ENCODE assay signal across 1 fruit fly cellular context in the genomic region with DNA sequence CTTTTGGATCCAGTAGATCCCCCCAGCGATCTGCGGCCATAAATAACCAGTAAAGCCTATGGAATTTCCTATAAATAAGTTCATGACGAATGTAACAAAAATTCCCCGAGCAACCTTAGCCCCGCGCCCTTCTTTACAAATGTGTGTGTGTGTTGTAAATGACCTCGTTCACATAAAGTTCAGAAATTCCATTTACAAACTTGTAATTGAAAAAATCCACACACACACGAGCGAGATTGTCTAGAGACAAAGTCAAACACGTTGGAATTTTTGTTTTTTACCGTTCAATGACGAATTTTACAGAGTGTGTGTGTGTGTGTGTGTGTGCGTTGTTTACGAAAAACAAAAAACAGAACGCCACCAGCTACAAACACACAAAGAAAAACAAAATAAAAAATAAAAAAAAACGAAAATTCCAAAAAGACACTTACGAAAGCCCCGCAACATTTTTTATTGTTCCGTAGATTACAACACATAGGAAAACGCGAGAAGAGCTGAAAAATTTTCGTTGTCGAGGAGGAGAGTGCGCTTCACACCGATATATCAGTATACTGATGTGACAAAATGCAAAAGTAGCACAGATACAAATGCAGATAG.
TF ChIP-seq lines count a peak whose summit lies in the region.

No protein-coding gene starts in this region.

TF ChIP-seq in whole organism, embryonic, 481 proteins besides CTCF, POLR2A, EP300 and RAD21 (continued from another document and continues in another):
- TF ChIP-seq CG8290 (GFP tag; optimal IDR thresholded peaks at IDR 0.05; lab: Kevin White, UChicago) (no peak), CG8290 (tag; optimal IDR thresholded peaks at IDR 0.05; lab: Kevin White, UChicago) (peak in 1 of 2 experiments; percentile 31), CG9876 (GFP tag; optimal IDR thresholded peaks at IDR 0.05; lab: Kevin White, UChicago) (no peak), nerfin-1 (tag; optimal IDR thresholded peaks at IDR 0.05; lab: Kevin White, UChicago) (no peak), kay (GFP tag; optimal IDR thresholded peaks at IDR 0.05; lab: Kevin White, UChicago) (peak; percentile 74), Bgb (GFP tag; IDR thresholded peaks at IDR 0.05; lab: Robert Waterston, UW; ENCODE audit: partially characterized antibody) (no peak), kah (GFP tag; optimal IDR thresholded peaks at IDR 0.05; lab: Kevin White, UChicago) (no peak), CG18764 (GFP tag; optimal IDR thresholded peaks at IDR 0.05; lab: Kevin White, UChicago) (no peak), dmrt99B (tag; optimal IDR thresholded peaks at IDR 0.05; lab: Kevin White, UChicago) (no peak), TFAM (GFP tag; optimal IDR thresholded peaks at IDR 0.05; lab: Kevin White, UChicago) (no peak), chinmo (GFP tag; IDR thresholded peaks at IDR 0.05; lab: Robert Waterston, UW; ENCODE audit: partially characterized antibody) (peak; percentile 79), CG31224 (GFP tag; IDR thresholded peaks at IDR 0.05; lab: Robert Waterston, UW) (no peak), CG1233 (GFP tag; optimal IDR thresholded peaks at IDR 0.05; lab: Kevin White, UChicago) (no peak), CG6765 (GFP tag; optimal IDR thresholded peaks at IDR 0.05; lab: Kevin White, UChicago) (peak; percentile 12), CG4854 (GFP tag; optimal IDR thresholded peaks at IDR 0.05; lab: Kevin White, UChicago) (no peak), CG11695 (GFP tag; IDR thresholded peaks at IDR 0.05; lab: Robert Waterston, UW) (no peak; the same call in 2 of the 3 replicates), pzg (GFP tag; optimal IDR thresholded peaks at IDR 0.05; lab: Kevin White, UChicago) (no peak), row (GFP tag; IDR thresholded peaks at IDR 0.05; lab: Robert Waterston, UW) (no peak), Med (GFP tag; lab: Kevin White, UChicago) (no peak), Hey (tag; optimal IDR thresholded peaks at IDR 0.05; lab: Kevin White, UChicago) (no peak), CG16863 (GFP tag; optimal IDR thresholded peaks at IDR 0.05; lab: Kevin White, UChicago) (no peak), Doc3 (GFP tag; IDR thresholded peaks at IDR 0.05; lab: Robert Waterston, UW; ENCODE audit: partially characterized antibody) (no peak), Hmr (GFP tag; optimal IDR thresholded peaks at IDR 0.05; lab: Kevin White, UChicago) (no peak), CG14965 (GFP tag; optimal IDR thresholded peaks at IDR 0.05; lab: Kevin White, UChicago; ENCODE audit: borderline replicate concordance) (no peak), CG14014 (GFP tag; IDR thresholded peaks at IDR 0.05; lab: Robert Waterston, UW) (no peak), E2f1 (GFP tag; IDR thresholded peaks at IDR 0.05; lab: Robert Waterston, UW) (no peak), CG8089 (GFP tag; optimal IDR thresholded peaks at IDR 0.05; lab: Kevin White, UChicago) (no peak), Dref (GFP tag; IDR thresholded peaks at IDR 0.05; lab: Robert Waterston, UW) (no peak), gt (GFP tag; IDR thresholded peaks at IDR 0.05; lab: Robert Waterston, UW) (no peak), CG17186 (GFP tag; optimal IDR thresholded peaks at IDR 0.05; lab: Kevin White, UChicago) (no peak), luna (GFP tag; optimal IDR thresholded peaks at IDR 0.05; lab: Kevin White, UChicago) (no peak), CG12071 (GFP tag; optimal IDR thresholded peaks at IDR 0.05; lab: Kevin White, UChicago) (peak; percentile 7), wek (GFP tag; optimal IDR thresholded peaks at IDR 0.05; lab: Kevin White, UChicago) (no peak), CG31365 (tag; optimal IDR thresholded peaks at IDR 0.05; lab: Kevin White, UChicago) (no peak), HLHmδ (GFP tag; optimal IDR thresholded peaks at IDR 0.05; lab: Kevin White, UChicago) (no peak), CG34376 (GFP tag; optimal IDR thresholded peaks at IDR 0.05; lab: Kevin White, UChicago) (peak; percentile 11), Ravus (GFP tag; IDR thresholded peaks at IDR 0.05; lab: Robert Waterston, UW) (no peak), eve (GFP tag; optimal IDR thresholded peaks at IDR 0.05; lab: Kevin White, UChicago) (peak in 1 of 2 experiments; percentile 86), CG16779 (GFP tag; IDR thresholded peaks at IDR 0.05; lab: Robert Waterston, UW) (no peak), CG2199 (GFP tag; IDR thresholded peaks at IDR 0.05; lab: Robert Waterston, UW) (peak; percentile 66; the same call in 1 of the 3 replicates), az2 (GFP tag; optimal IDR thresholded peaks at IDR 0.05; lab: Kevin White, UChicago) (no peak), Xrp1 (GFP tag; IDR thresholded peaks at IDR 0.05; lab: Robert Waterston, UW) (no peak), gro (GFP tag; optimal IDR thresholded peaks at IDR 0.05; lab: Kevin White, UChicago) (no peak), gce (GFP tag; IDR thresholded peaks at IDR 0.05; lab: Robert Waterston, UW) (no peak), chn (GFP tag; optimal IDR thresholded peaks at IDR 0.05; lab: Kevin White, UChicago) (no peak), Stat92E (GFP tag; optimal IDR thresholded peaks at IDR 0.05; lab: Kevin White, UChicago) (no peak), Fer3 (tag; optimal IDR thresholded peaks at IDR 0.05; lab: Kevin White, UChicago) (no peak), Drgx (GFP tag; IDR thresholded peaks at IDR 0.05; lab: Robert Waterston, UW) (0 out of 2 replicates have a peak, but pooled peaks have one; percentile 29), CG33213 (GFP tag; optimal IDR thresholded peaks at IDR 0.05; lab: Kevin White, UChicago) (no peak), bigmax (GFP tag; optimal IDR thresholded peaks at IDR 0.05; lab: Kevin White, UChicago) (no peak), slbo (GFP tag; IDR thresholded peaks at IDR 0.05; lab: Robert Waterston, UW) (no peak), croc (GFP tag; conservative IDR thresholded peaks at IDR 0.05; lab: Robert Waterston, UW) (no peak), CG4424 (GFP tag; optimal IDR thresholded peaks at IDR 0.05; lab: Kevin White, UChicago) (no peak), chm (GFP tag; IDR thresholded peaks at IDR 0.05; lab: Robert Waterston, UW) (no peak), cad (GFP tag; optimal IDR thresholded peaks at IDR 0.05; lab: Kevin White, UChicago) (no peak), D19A (tag; optimal IDR thresholded peaks at IDR 0.05; lab: Kevin White, UChicago) (peak; percentile 46), Atf3 (GFP tag; optimal IDR thresholded peaks at IDR 0.05; lab: Kevin White, UChicago) (no peak), Hr51 (GFP tag; optimal IDR thresholded peaks at IDR 0.05; lab: Kevin White, UChicago) (no peak), CG17829 (tag; optimal IDR thresholded peaks at IDR 0.05; lab: Kevin White, UChicago) (no peak), slp2 (GFP tag; optimal IDR thresholded peaks at IDR 0.05; lab: Kevin White, UChicago) (no peak), CG6791 (GFP tag; IDR thresholded peaks at IDR 0.05; lab: Robert Waterston, UW; ENCODE audit: partially characterized antibody) (no peak), Opbp (GFP tag; IDR thresholded peaks at IDR 0.05; lab: Robert Waterston, UW; ENCODE audit: partially characterized antibody) (no peak), CG12659 (GFP tag; optimal IDR thresholded peaks at IDR 0.05; lab: Kevin White, UChicago) (no peak), ranshi (GFP tag; IDR thresholded peaks at IDR 0.05; lab: Robert Waterston, UW) (no peak), CG14441 (GFP tag; IDR thresholded peaks at IDR 0.05; lab: Robert Waterston, UW) (no peak; the same call in 1 of the 2 replicates), CG13894 (tag; optimal IDR thresholded peaks at IDR 0.05; lab: Kevin White, UChicago) (peak; percentile 26), tin (GFP tag; optimal IDR thresholded peaks at IDR 0.05; lab: Kevin White, UChicago) (no peak), CG8944 (GFP tag; optimal IDR thresholded peaks at IDR 0.05; lab: Kevin White, UChicago) (no peak), z (GFP tag; IDR thresholded peaks at IDR 0.05; lab: Robert Waterston, UW) (no peak), CG13424 (tag; optimal IDR thresholded peaks at IDR 0.05; lab: Kevin White, UChicago) (no peak), CG2678 (tag; optimal IDR thresholded peaks at IDR 0.05; lab: Kevin White, UChicago) (no peak), ato (GFP tag; IDR thresholded peaks at IDR 0.05; lab: Robert Waterston, UW; ENCODE audit: partially characterized antibody) (no peak), cg (GFP tag; optimal IDR thresholded peaks at IDR 0.05; lab: Kevin White, UChicago) (peak; percentile 64), MTF-1 (GFP tag; optimal IDR thresholded peaks at IDR 0.05; lab: Kevin White, UChicago; ENCODE audit: borderline replicate concordance) (no peak), Blimp-1 (GFP tag; optimal IDR thresholded peaks at IDR 0.05; lab: Kevin White, UChicago) (peak; percentile 7), CG7271 (tag; optimal IDR thresholded peaks at IDR 0.05; lab: Kevin White, UChicago) (no peak), org-1 (GFP tag; optimal IDR thresholded peaks at IDR 0.05; lab: Kevin White, UChicago) (no peak), lola (GFP tag; optimal IDR thresholded peaks at IDR 0.05; lab: Kevin White, UChicago) (peak in 1 of 3 experiments; percentile 27), B-H1 (GFP tag; IDR thresholded peaks at IDR 0.05; lab: Robert Waterston, UW) (no peak), CG10209 (GFP tag; optimal IDR thresholded peaks at IDR 0.05; lab: Kevin White, UChicago) (no peak), Scr (GFP tag; IDR thresholded peaks at IDR 0.05; lab: Robert Waterston, UW; ENCODE audit: partially characterized antibody) (no peak), fru (optimal IDR thresholded peaks at IDR 0.05; lab: Kevin White, UChicago) (no peak), Bteb2 (GFP tag; optimal IDR thresholded peaks at IDR 0.05; lab: Kevin White, UChicago) (no peak), sr (GFP tag; IDR thresholded peaks at IDR 0.05; lab: Robert Waterston, UW) (no peak), esg (GFP tag; conservative IDR thresholded peaks at IDR 0.05; lab: Robert Waterston, UW) (no peak), ATbp (GFP tag; optimal IDR thresholded peaks at IDR 0.05; lab: Kevin White, UChicago) (peak; percentile 10), Sin3A (optimal IDR thresholded peaks at IDR 0.05; lab: Kevin White, UChicago) (no peak), CG3847 (GFP tag; IDR thresholded peaks at IDR 0.05; lab: Robert Waterston, UW) (no peak), CG2712 (tag; optimal IDR thresholded peaks at IDR 0.05; lab: Kevin White, UChicago) (no peak), HLH4C (GFP tag; IDR thresholded peaks at IDR 0.05; lab: Robert Waterston, UW; ENCODE audit: partially characterized antibody) (no peak), tll (GFP tag; optimal IDR thresholded peaks at IDR 0.05; lab: Kevin White, UChicago) (no peak), ssp (GFP tag; IDR thresholded peaks at IDR 0.05; lab: Robert Waterston, UW) (no peak), dm (GFP tag; optimal IDR thresholded peaks at IDR 0.05; lab: Kevin White, UChicago) (no peak), bowl (GFP tag; IDR thresholded peaks at IDR 0.05; lab: Robert Waterston, UW) (no peak), CG30020 (tag; optimal IDR thresholded peaks at IDR 0.05; lab: Kevin White, UChicago) (no peak), fd102C (GFP tag; optimal IDR thresholded peaks at IDR 0.05; lab: Kevin White, UChicago) (no peak), CG1832 (GFP tag; optimal IDR thresholded peaks at IDR 0.05; lab: Kevin White, UChicago) (no peak), Sox102F (GFP tag; optimal IDR thresholded peaks at IDR 0.05; lab: Kevin White, UChicago) (peak; percentile 33), Abd-B (GFP tag; optimal IDR thresholded peaks at IDR 0.05; lab: Kevin White, UChicago) (no peak), nmo (GFP tag; optimal IDR thresholded peaks at IDR 0.05; lab: Kevin White, UChicago) (no peak), ttk (GFP tag; IDR thresholded peaks at IDR 0.05; lab: Robert Waterston, UW) (no peak), ro (GFP tag; IDR thresholded peaks at IDR 0.05; lab: Robert Waterston, UW) (no peak), CG2889 (GFP tag; IDR thresholded peaks at IDR 0.05; lab: Robert Waterston, UW) (no peak), Chrac-16 (GFP tag; optimal IDR thresholded peaks at IDR 0.05; lab: Kevin White, UChicago) (no peak), BtbVII (GFP tag; optimal IDR thresholded peaks at IDR 0.05; lab: Kevin White, UChicago) (no peak), schlank (tag; optimal IDR thresholded peaks at IDR 0.05; lab: Kevin White, UChicago) (no peak), CG13287 (GFP tag; IDR thresholded peaks at IDR 0.05; lab: Robert Waterston, UW; ENCODE audit: partially characterized antibody) (no peak), CG6813 (GFP tag; optimal IDR thresholded peaks at IDR 0.05; lab: Kevin White, UChicago) (no peak), ftz-f1 (GFP tag; optimal IDR thresholded peaks at IDR 0.05; lab: Kevin White, UChicago) (peak; percentile 88), so (GFP tag; IDR thresholded peaks at IDR 0.05; lab: Robert Waterston, UW) (peak; percentile 36; the same call in 1 of the 3 replicates), Dll (GFP tag; IDR thresholded peaks at IDR 0.05; lab: Robert Waterston, UW; ENCODE audit: partially characterized antibody) (no peak), CG5245 (GFP tag; optimal IDR thresholded peaks at IDR 0.05; lab: Kevin White, UChicago) (no peak), unpg (GFP tag; optimal IDR thresholded peaks at IDR 0.05; lab: Kevin White, UChicago) (no peak), CG10274 (GFP tag; optimal IDR thresholded peaks at IDR 0.05; lab: Kevin White, UChicago) (no peak), Max (GFP tag; optimal IDR thresholded peaks at IDR 0.05; lab: Kevin White, UChicago) (no peak), mirr (GFP tag; optimal IDR thresholded peaks at IDR 0.05; lab: Kevin White, UChicago) (peak; percentile 83), vvl (GFP tag; IDR thresholded peaks at IDR 0.05; lab: Robert Waterston, UW) (peak; percentile 25; the same call in 1 of the 2 replicates), CG17385 (GFP tag; optimal IDR thresholded peaks at IDR 0.05; lab: Kevin White, UChicago) (no peak), corto (GFP tag; optimal IDR thresholded peaks at IDR 0.05; lab: Kevin White, UChicago) (no peak), CG7987 (GFP tag; optimal IDR thresholded peaks at IDR 0.05; lab: Kevin White, UChicago) (no peak), CG34224 (GFP tag; IDR thresholded peaks at IDR 0.05; lab: Robert Waterston, UW; ENCODE audit: partially characterized antibody) (no peak), H15 (GFP tag; IDR thresholded peaks at IDR 0.05; lab: Robert Waterston, UW) (no peak), CG1602 (GFP tag; optimal IDR thresholded peaks at IDR 0.05; lab: Kevin White, UChicago) (no peak), Elba2 (GFP tag; optimal IDR thresholded peaks at IDR 0.05; lab: Kevin White, UChicago) (no peak), crol (GFP tag; IDR thresholded peaks at IDR 0.05; lab: Robert Waterston, UW) (peak; percentile 76; the same call in 1 of the 2 replicates), Bdp1 (GFP tag; optimal IDR thresholded peaks at IDR 0.05; lab: Kevin White, UChicago) (no peak), CG7839 (tag; optimal IDR thresholded peaks at IDR 0.05; lab: Kevin White, UChicago) (no peak), ind (GFP tag; optimal IDR thresholded peaks at IDR 0.05; lab: Kevin White, UChicago) (no peak), abd-A (tag; optimal IDR thresholded peaks at IDR 0.05; lab: Kevin White, UChicago) (peak; percentile 83)
